Fruit fly (Drosophila melanogaster) whole organism, prepupa: ENCODE results near the gene CG15282.
A peak's percentile ranks its signal among the peaks of the same experiment; 100 is the strongest.

ENCODE experiments used
- CG10669 ChIP-seq: fragments of 200-800 bp; sonication (Bioruptor generic); optimal IDR thresholded peaks from 3 replicates; lab custom pipeline; 2018; ENCODE audit warnings: missing biosample characterization, mild to moderate bottlenecking, missing genetic modification characterization, moderate library complexity
- CG16779 ChIP-seq: fragments of 200-800 bp; sonication (Bioruptor generic); optimal IDR thresholded peaks from 3 replicates; lab custom pipeline; 2017; ENCODE audit warnings: missing biosample characterization, mild to moderate bottlenecking, missing genetic modification characterization
- CG3032 ChIP-seq: fragments of 200-800 bp; optimal IDR thresholded peaks from 2 replicates; lab custom pipeline; 2019; ENCODE audit warnings: missing biosample characterization, mild to moderate bottlenecking, missing genetic modification characterization, moderate library complexity
- CG31627 ChIP-seq: fragments of 200-800 bp; sonication (Bioruptor generic); optimal IDR thresholded peaks from 3 replicates; lab custom pipeline; 2016; ENCODE audit warnings: missing biosample characterization, missing genetic modification characterization
- CG32006 ChIP-seq: fragments of 200-800 bp; sonication (Bioruptor generic); optimal IDR thresholded peaks from 3 replicates; lab custom pipeline; 2017; ENCODE audit warnings: missing biosample characterization, mild to moderate bottlenecking, missing genetic modification characterization
- CG6163 ChIP-seq: fragments of 200-800 bp; sonication (Bioruptor generic); IDR thresholded peaks from 3 replicates; pipeline ENCODE4 v1.3.6; 2022; ENCODE audit warnings: missing biosample characterization, missing genetic modification characterization
- CG6276 ChIP-seq: fragments of 200-800 bp; sonication (Bioruptor generic); optimal IDR thresholded peaks from 2 replicates; lab custom pipeline; 2017; ENCODE audit warnings: missing biosample characterization, mild to moderate bottlenecking, missing genetic modification characterization
- CG6792 ChIP-seq: fragments of 200-800 bp; sonication (Bioruptor generic); optimal IDR thresholded peaks from 3 replicates; lab custom pipeline; 2016; ENCODE audit warnings: missing biosample characterization, missing genetic modification characterization
- CG6808 ChIP-seq: fragments of 200-800 bp; sonication (Bioruptor generic); optimal IDR thresholded peaks from 3 replicates; lab custom pipeline; 2017; ENCODE audit warnings: missing biosample characterization, missing genetic modification characterization, mild to moderate bottlenecking, moderate library complexity, missing genetic modification reagents
- CG6854 ChIP-seq: fragments of 200-800 bp; sonication (Bioruptor generic); optimal IDR thresholded peaks from 2 replicates; lab custom pipeline; 2017; ENCODE audit warnings: missing biosample characterization, mild to moderate bottlenecking, missing genetic modification characterization
- CG8319 ChIP-seq: fragments of 200-800 bp; sonication (Bioruptor generic); optimal IDR thresholded peaks from 3 replicates; lab custom pipeline; 2016; ENCODE audit warnings: missing biosample characterization, missing genetic modification characterization
- CG8632 ChIP-seq: fragments of 200-800 bp; sonication (Bioruptor generic); optimal IDR thresholded peaks from 3 replicates; lab custom pipeline; 2016; ENCODE audit warnings: missing biosample characterization, missing genetic modification characterization
- CG9139 ChIP-seq: fragments of 200-800 bp; sonication (Bioruptor generic); optimal IDR thresholded peaks from 3 replicates; lab custom pipeline; 2017; ENCODE audit warnings: missing biosample characterization, mild to moderate bottlenecking, missing genetic modification characterization
- Eip75B ChIP-seq: fragments of 200-800 bp; sonication (Bioruptor generic); optimal IDR thresholded peaks from 3 replicates; lab custom pipeline; 2016; ENCODE audit warnings: missing biosample characterization, missing genetic modification characterization
- Eip78C ChIP-seq: fragments of 200-800 bp; sonication (Bioruptor generic); peaks from one replicate; lab custom pipeline; 2016; ENCODE audit warnings: missing biosample characterization, missing genetic modification characterization
- Lpt ChIP-seq: fragments of 200-800 bp; sonication (Bioruptor generic); optimal IDR thresholded peaks from 3 replicates; lab custom pipeline; 2016; ENCODE audit warnings: missing biosample characterization, missing genetic modification characterization
- Met ChIP-seq: fragments of 200-800 bp; sonication (Bioruptor generic); optimal IDR thresholded peaks from 3 replicates; lab custom pipeline; 2016; ENCODE audit warnings: missing biosample characterization, missing genetic modification characterization
- OdsH ChIP-seq: fragments of 200-800 bp; sonication (Bioruptor generic); optimal IDR thresholded peaks from 3 replicates; lab custom pipeline; 2016; ENCODE audit warnings: missing biosample characterization, missing genetic modification characterization
- Smox ChIP-seq: fragments of 200-800 bp; sonication (Bioruptor generic); optimal IDR thresholded peaks from 3 replicates; lab custom pipeline; 2016; ENCODE audit warnings: missing biosample characterization, missing genetic modification characterization
- Sox102F ChIP-seq: fragments of 200-800 bp; sonication (Bioruptor generic); optimal IDR thresholded peaks from 2 replicates; lab custom pipeline; 2016; ENCODE audit warnings: missing biosample characterization, mild to moderate bottlenecking, missing genetic modification characterization
- Sox14 ChIP-seq: fragments of 200-800 bp; sonication (Bioruptor generic); optimal IDR thresholded peaks from 3 replicates; lab custom pipeline; 2016; ENCODE audit warnings: missing biosample characterization, missing genetic modification characterization
- Sox15 ChIP-seq: fragments of 200-800 bp; sonication (Bioruptor generic); optimal IDR thresholded peaks from 3 replicates; lab custom pipeline; 2016; ENCODE audit warnings: missing biosample characterization, missing genetic modification characterization
- achi ChIP-seq: fragments of 200-800 bp; sonication (Bioruptor generic); optimal IDR thresholded peaks from 3 replicates; lab custom pipeline; 2016; ENCODE audit warnings: missing biosample characterization, missing genetic modification characterization
- acj6 ChIP-seq: fragments of 200-800 bp; sonication (Bioruptor generic); optimal IDR thresholded peaks from 3 replicates; lab custom pipeline; 2016; ENCODE audit warnings: missing biosample characterization, missing genetic modification characterization
- cyc ChIP-seq: fragments of 200-800 bp; sonication (Bioruptor generic); optimal IDR thresholded peaks from 3 replicates; lab custom pipeline; 2016; ENCODE audit warnings: missing biosample characterization, missing genetic modification characterization
- dac ChIP-seq: fragments of 200-800 bp; sonication (Bioruptor generic); optimal IDR thresholded peaks from 2 replicates; lab custom pipeline; 2017; ENCODE audit warnings: missing biosample characterization, mild to moderate bottlenecking, missing genetic modification characterization
- eg ChIP-seq: fragments of 200-800 bp; sonication (Bioruptor generic); IDR thresholded peaks from 3 replicates; pipeline ENCODE4 v1.3.6; 2022; ENCODE audit warnings: missing biosample characterization, missing genetic modification characterization
- esn ChIP-seq: fragments of 200-800 bp; sonication (Bioruptor generic); optimal IDR thresholded peaks from 2 replicates; lab custom pipeline; 2016; ENCODE audit warnings: missing biosample characterization, mild to moderate bottlenecking, missing genetic modification characterization, moderate library complexity
- fd59A ChIP-seq: fragments of 200-800 bp; sonication (Bioruptor generic); optimal IDR thresholded peaks from 2 replicates; lab custom pipeline; 2017; ENCODE audit warnings: missing biosample characterization, mild to moderate bottlenecking, missing genetic modification characterization, missing genetic modification reagents
- fkh ChIP-seq: fragments of 200-800 bp; sonication (Bioruptor generic); optimal IDR thresholded peaks from 3 replicates; lab custom pipeline; 2017; ENCODE audit warnings: missing biosample characterization, mild to moderate bottlenecking, missing genetic modification characterization, moderate library complexity
- pdm3 ChIP-seq: fragments of 200-800 bp; sonication (Bioruptor generic); optimal IDR thresholded peaks from 3 replicates; lab custom pipeline; 2016; ENCODE audit warnings: missing biosample characterization, missing genetic modification characterization
- spab ChIP-seq: fragments of 200-800 bp; sonication (Bioruptor generic); optimal IDR thresholded peaks from 2 replicates; lab custom pipeline; 2017; ENCODE audit warnings: missing biosample characterization, mild to moderate bottlenecking, missing genetic modification characterization, missing genetic modification reagents
- ss ChIP-seq, 2 experiments: fragments of 200-800 bp; sonication (Bioruptor generic); optimal IDR thresholded peaks; 2 replicates in 1 of 2; 3 replicates in 1 of 2; lab custom pipeline; 2017 to 2018; ENCODE audit warnings: mild to moderate bottlenecking in 2 of 2, missing biosample characterization in 2 of 2, missing genetic modification characterization in 2 of 2, moderate library complexity in 1 of 2
- topi ChIP-seq: fragments of 200-800 bp; sonication (Bioruptor generic); optimal IDR thresholded peaks from 3 replicates; lab custom pipeline; 2016; ENCODE audit warnings: missing biosample characterization, missing genetic modification characterization

The CG15282 gene

dm6 chr2L:14712245-14712644, at the start of gene CG15282:
Gene CG15282, plus strand, starts transcription at chr2L:14712471.
- TF ChIP-seq Eip78C (GFP tag; lab: Kevin White, UChicago) = peak; percentile 17
- no peak for TF ChIP-seq CG9139 (GFP tag; lab: Kevin White, UChicago)

dm6 chr2L:14663147-14663546, 49.1 kb upstream of the CG15282 start:
- TF ChIP-seq Eip78C (GFP tag; lab: Kevin White, UChicago) (peak; percentile 48), CG6163 (0 out of 3 replicates have a peak, but pooled peaks have one; percentile 27), CG6808 (no peak)

- TF ChIP-seq ss (GFP tag; optimal IDR thresholded peaks at IDR 0.05; lab: Kevin White, UChicago) (no peak), Sox14 (GFP tag; lab: Kevin White, UChicago) (no peak), Sox102F (GFP tag; lab: Kevin White, UChicago) (no peak), CG6854 (GFP tag; lab: Kevin White, UChicago) (no peak), CG10669 (GFP tag; lab: Kevin White, UChicago) (no peak), fkh (GFP tag; lab: Kevin White, UChicago) (no peak), achi (GFP tag; lab: Kevin White, UChicago) (no peak), Met (GFP tag; lab: Kevin White, UChicago) (no peak), Eip75B (GFP tag; lab: Kevin White, UChicago) (no peak), CG8319 (GFP tag; lab: Kevin White, UChicago) (no peak), CG32006 (no peak), acj6 (GFP tag; lab: Kevin White, UChicago) (no peak), Smox (GFP tag; lab: Kevin White, UChicago) (no peak), CG16779 (no peak), CG8632 (GFP tag; lab: Kevin White, UChicago) (no peak)
These were observed 47.9 kb upstream of the CG15282 start for dm6 chr2L:14664361-14664760.

- TF ChIP-seq CG3032 (tag; lab: Kevin White, UChicago) (peak; percentile 35), cyc (GFP tag; lab: Kevin White, UChicago) (no peak), fd59A (GFP tag; lab: Kevin White, UChicago) (peak; percentile 47), Eip78C (GFP tag; lab: Kevin White, UChicago) (peak; percentile 4), Eip75B (GFP tag; lab: Kevin White, UChicago) (peak; percentile 47), CG6808 (peak; percentile 47), acj6 (GFP tag; lab: Kevin White, UChicago) (peak; percentile 20), eg (GFP tag; lab: Robert Waterston, UW) (0 out of 3 replicates have a peak, but pooled peaks have one; percentile 21), CG8632 (GFP tag; lab: Kevin White, UChicago) (no peak), Lpt (no peak), OdsH (GFP tag; lab: Kevin White, UChicago) (no peak), spab (GFP tag; lab: Kevin White, UChicago) (peak; percentile 14), CG6792 (GFP tag; lab: Kevin White, UChicago) (peak; percentile 5), ss (GFP tag; optimal IDR thresholded peaks at IDR 0.05; lab: Kevin White, UChicago) (peak in 1 of 2 experiments; percentile 28), CG10669 (GFP tag; lab: Kevin White, UChicago) (peak; percentile 52), esn (GFP tag; lab: Kevin White, UChicago) (no peak), pdm3 (GFP tag; lab: Kevin White, UChicago) (peak; percentile 20), Met (GFP tag; lab: Kevin White, UChicago) (peak; percentile 0), CG6276 (GFP tag; lab: Kevin White, UChicago) (peak; percentile 18)
- TF ChIP-seq, all 60 proteins: peak for 14
These were observed 47.2 kb upstream of the CG15282 start for dm6 chr2L:14664952-14665607.

- TF ChIP-seq CG10669 (GFP tag; lab: Kevin White, UChicago) (no peak), fd59A (GFP tag; lab: Kevin White, UChicago) (no peak), Sox14 (GFP tag; lab: Kevin White, UChicago) (no peak), CG31627 (GFP tag; lab: Kevin White, UChicago) (no peak), Sox15 (no peak), Smox (GFP tag; lab: Kevin White, UChicago) (no peak), dac (GFP tag; lab: Kevin White, UChicago) (no peak), topi (GFP tag; lab: Kevin White, UChicago) (no peak), CG8319 (GFP tag; lab: Kevin White, UChicago) (no peak)
These were observed 44.0 kb upstream of the CG15282 start for dm6 chr2L:14668212-14668799.
